Fruit fly (Drosophila melanogaster): Measurements from ENCODE around the gene CG15282.

DNA sequence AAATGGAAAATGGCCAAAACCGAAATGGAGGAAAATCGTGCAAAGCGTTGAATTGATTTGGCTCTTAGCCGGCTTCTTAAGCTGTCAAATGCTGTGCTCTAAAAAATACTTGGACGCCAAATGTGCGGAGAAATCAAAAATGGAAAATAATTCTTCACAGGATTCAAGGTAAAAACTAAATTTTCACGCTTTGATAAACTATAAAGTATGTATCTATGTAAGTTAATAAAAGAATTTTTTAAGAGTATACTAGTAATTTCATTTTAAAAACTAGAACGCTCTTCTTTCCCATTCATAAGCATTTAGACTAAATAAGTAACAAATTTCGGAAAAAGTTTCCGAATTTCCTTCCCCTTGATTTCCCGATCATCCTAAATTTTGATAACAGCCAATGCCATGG, 50.2 kb downstream of the CG15282 start, which contains the start of gene CSN1a:
- no peak for TF ChIP-seq h (GFP tag; optimal IDR thresholded peaks at IDR 0.05)
- TF ChIP-seq Dfd (GFP tag; optimal IDR thresholded peaks at IDR 0.05), result no peak

Data from whole organism, wandering third instar larva.